Worm (Caenorhabditis elegans) whole organism, L4/young adult: ENCODE measurements around the gene ZK84.2.

Experiments
- W03F9.2 ChIP-seq: fragments of 150-350 bp; optimal IDR thresholded peaks from 2 replicates; lab custom pipeline; 2014; ENCODE audit warnings: missing biosample characterization, missing genetic modification characterization
- dao-5 ChIP-seq: sonication (generic microtip); optimal IDR thresholded peaks from 2 replicates; lab custom pipeline; 2016; ENCODE audit warnings: missing genotype, missing genetic modification characterization, moderate library complexity, missing compliant biosample characterization
- him-1 ChIP-seq: sonication (generic microtip); optimal IDR thresholded peaks from 2 replicates; lab custom pipeline; 2016; ENCODE audit warnings: missing genotype, missing genetic modification reagents, missing genetic modification characterization, missing compliant biosample characterization

- TF ChIP-seq dao-5 (tag; lab: Kevin White, UChicago): no peak
- no peak for TF ChIP-seq him-1
- no peak for TF ChIP-seq W03F9.2 (tag; lab: Kevin White, UChicago)
These were observed 35.4 kb downstream of the ZK84.2 start for ce11 chrII:6049546-6049945.
